Worm (Caenorhabditis elegans): ENCODE data around the gene slt-1.
A peak's percentile ranks its signal among the peaks of the same experiment; 100 is the strongest.

slt-1 gene

ce11 chrX:14674028-14674427 is at the start of gene slt-1:
slt-1 (plus strand) TSS chrX:14674328.
- TF ChIP-seq nhr-25 (tag; optimal IDR thresholded peaks at IDR 0.05; ENCODE audit: borderline replicate concordance, insufficient read depth), result no peak
- TF ChIP-seq nhr-11 (tag; optimal IDR thresholded peaks at IDR 0.05), result peak; percentile 33
- TF ChIP-seq ztf-11 (tag; optimal IDR thresholded peaks at IDR 0.05), result no peak
- no peak for TF ChIP-seq Y105C5A.15 (GFP tag; IDR thresholded peaks at IDR 0.05)
- no peak for TF ChIP-seq F49E8.2 (tag; optimal IDR thresholded peaks at IDR 0.05; ENCODE audit: borderline replicate concordance)

- peak in 1 of 2 experiments; percentile 51 for TF ChIP-seq unc-62 (GFP tag; optimal IDR thresholded peaks at IDR 0.05 in 1 of 2)
- no peak for TF ChIP-seq unc-62 (tag; optimal IDR thresholded peaks at IDR 0.05)
- TF ChIP-seq egl-43 (GFP tag; IDR thresholded peaks at IDR 0.05), result no peak
- no peak for TF ChIP-seq nhr-111 (GFP tag; optimal IDR thresholded peaks at IDR 0.05)
- TF ChIP-seq hmg-1.1 (GFP tag; IDR thresholded peaks at IDR 0.05), result no peak
- TF ChIP-seq egl-27 (tag; optimal IDR thresholded peaks at IDR 0.05), result no peak
These were observed 45.3 kb upstream of the slt-1 start, which contains the start of gene F54E4.2 for ce11 chrX:14628816-14629215. F54E4.2 (minus strand) TSS chrX:14628916.

ce11 chrX:14633679-14634078 is 40.4 kb upstream of the slt-1 start:
- TF ChIP-seq fkh-10 (GFP tag; optimal IDR thresholded peaks at IDR 0.05) (peak; percentile 27), dmd-6 (GFP tag; IDR thresholded peaks at IDR 0.05) (no peak), unc-62 (GFP tag; optimal IDR thresholded peaks at IDR 0.05 in 1 of 2) (peak in 1 of 2 experiments; percentile 98), unc-62 (tag; optimal IDR thresholded peaks at IDR 0.05) (no peak)

ce11 chrX:14636157-14636556 is 38.0 kb upstream of the slt-1 start, which contains the start of gene F54E4.3:
F54E4.3 (minus strand) TSS chrX:14636421.
- TF ChIP-seq unc-62 (GFP tag; optimal IDR thresholded peaks at IDR 0.05 in 1 of 2) (peak in 1 of 2 experiments; percentile 95), unc-62 (tag; optimal IDR thresholded peaks at IDR 0.05) (no peak), T26A8.4 (GFP tag; IDR thresholded peaks at IDR 0.05) (no peak)

ce11 chrX:14636712-14637111 is 37.4 kb upstream of the slt-1 start:
- TF ChIP-seq set-16 (GFP tag; IDR thresholded peaks at IDR 0.05), result peak; percentile 86
- TF ChIP-seq nhr-42 (GFP tag; IDR thresholded peaks at IDR 0.05), result no peak
- TF ChIP-seq lin-1 (GFP tag; IDR thresholded peaks at IDR 0.05), result no peak
- TF ChIP-seq zip-11 (GFP tag; IDR thresholded peaks at IDR 0.05), result no peak
- 0 out of 2 replicates have a peak, but pooled peaks have one; percentile 14 for TF ChIP-seq dmd-6 (GFP tag; IDR thresholded peaks at IDR 0.05)
- no peak for TF ChIP-seq mes-2 (tag; optimal IDR thresholded peaks at IDR 0.05; ENCODE audit: poor library complexity, severe bottlenecking)
- peak; percentile 72; the same call in 1 of the 2 replicates for TF ChIP-seq egl-43 (GFP tag; IDR thresholded peaks at IDR 0.05)
- TF ChIP-seq hif-1 (tag; optimal IDR thresholded peaks at IDR 0.05), result peak in 1 of 2 experiments; percentile 34
- TF ChIP-seq daf-8 (GFP tag; IDR thresholded peaks at IDR 0.05), result no peak
- TF ChIP-seq ceh-44 (GFP tag; IDR thresholded peaks at IDR 0.05), result no peak
- TF ChIP-seq mxl-2 (GFP tag; conservative IDR thresholded peaks at IDR 0.05), result no peak
- TF ChIP-seq lin-38 (GFP tag; IDR thresholded peaks at IDR 0.05), result no peak
- TF ChIP-seq mep-1 (tag; optimal IDR thresholded peaks at IDR 0.05), result peak; percentile 28
- TF ChIP-seq F37D6.2 (tag; optimal IDR thresholded peaks at IDR 0.05), result no peak
- TF ChIP-seq T20F7.1 (GFP tag; optimal IDR thresholded peaks at IDR 0.05), result no peak
- no peak for TF ChIP-seq sdz-12 (GFP tag; optimal IDR thresholded peaks at IDR 0.05)
- 0 out of 2 replicates have a peak, but pooled peaks have one; percentile 44 for TF ChIP-seq hmg-1.1 (GFP tag; IDR thresholded peaks at IDR 0.05)
- TF ChIP-seq hlh-30 (tag; optimal IDR thresholded peaks at IDR 0.05; ENCODE audit: insufficient read depth), result no peak
- TF ChIP-seq mdl-1 (tag; optimal IDR thresholded peaks at IDR 0.05), result no peak
- peak in 1 of 2 experiments; percentile 46 for TF ChIP-seq lsy-2 (tag; optimal IDR thresholded peaks at IDR 0.05)
- peak; percentile 93 for TF ChIP-seq aha-1 (tag)
- no peak for TF ChIP-seq nhr-25 (tag; optimal IDR thresholded peaks at IDR 0.05; ENCODE audit: borderline replicate concordance, insufficient read depth)
- no peak for TF ChIP-seq lin-13 (GFP tag; optimal IDR thresholded peaks at IDR 0.05)
- TF ChIP-seq unc-62 (GFP tag; optimal IDR thresholded peaks at IDR 0.05 in 1 of 2), result peak in 1 of 2 experiments; percentile 62
- no peak for TF ChIP-seq unc-62 (tag; optimal IDR thresholded peaks at IDR 0.05)
- TF ChIP-seq Y105C5A.15 (GFP tag; IDR thresholded peaks at IDR 0.05), result no peak
- no peak for TF ChIP-seq aly-2 (tag; optimal IDR thresholded peaks at IDR 0.05)
- TF ChIP-seq pha-4 (GFP tag; IDR thresholded peaks at IDR 0.05), result no peak; the same call in 1 of the 2 replicates
- no peak for TF ChIP-seq pha-4 (tag; optimal IDR thresholded peaks at IDR 0.05)
- no peak for TF ChIP-seq ces-1 (GFP tag; optimal IDR thresholded peaks at IDR 0.05)
- TF ChIP-seq mdt-29 (GFP tag; IDR thresholded peaks at IDR 0.05), result no peak
- TF ChIP-seq fos-1 (tag; optimal IDR thresholded peaks at IDR 0.05), result no peak
- no peak for TF ChIP-seq daf-19 (GFP tag; conservative IDR thresholded peaks at IDR 0.05)
- TF ChIP-seq mxl-3 (GFP tag; optimal IDR thresholded peaks at IDR 0.05), result no peak

Measured in whole organism, L4 larva.